Worm (Caenorhabditis elegans) whole organism, midembryonic: ENCODE measurements around the gene F37C4.5.

ENCODE experiments used
- T22C8.4 ChIP-seq: fragments of 200-800 bp; sonication (Bioruptor generic); IDR thresholded peaks from 2 replicates; pipeline ENCODE4 v1.3.6; 2022; ENCODE audit warnings: missing genetic modification characterization, missing compliant biosample characterization
- cog-1 ChIP-seq: sonication (generic microtip); optimal IDR thresholded peaks from 2 replicates; lab custom pipeline; 2016; ENCODE audit warnings: missing genetic modification characterization, missing compliant biosample characterization
- flt-1 ChIP-seq: fragments of 200-800 bp; sonication (Bioruptor generic); IDR thresholded peaks from 2 replicates; pipeline ENCODE4 v1.3.6; 2022; ENCODE audit warnings: missing genetic modification characterization, missing compliant biosample characterization
- klf-2 ChIP-seq: fragments of 200-800 bp; sonication (Bioruptor generic); conservative IDR thresholded peaks from 2 replicates; pipeline ENCODE4 v1.3.6; 2022; ENCODE audit warnings: missing genetic modification reagents, missing genetic modification characterization, missing compliant biosample characterization
- med-1 ChIP-seq: sonication (generic microtip); optimal IDR thresholded peaks from 2 replicates; lab custom pipeline; 2017; ENCODE audit warnings: missing genetic modification characterization, mild to moderate bottlenecking, missing compliant biosample characterization, antibody characterized with exemption, missing genetic modification reagents; ENCODE audit not compliant: insufficient read depth
- ref-1 ChIP-seq: fragments of 200-800 bp; sonication (Bioruptor generic); conservative IDR thresholded peaks from 2 replicates; pipeline ENCODE4 v1.3.6; 2022; ENCODE audit warnings: missing genetic modification reagents, missing genetic modification characterization, missing compliant biosample characterization
- tab-1 ChIP-seq: fragments of 200-800 bp; sonication (Bioruptor generic); IDR thresholded peaks from 2 replicates; pipeline ENCODE4 v1.3.6; 2022; ENCODE audit warnings: missing genetic modification characterization, missing compliant biosample characterization
- ztf-23 ChIP-seq: fragments of 200-800 bp; sonication (Bioruptor generic); IDR thresholded peaks from 2 replicates; pipeline ENCODE4 v1.3.6; 2022; ENCODE audit warnings: missing genetic modification reagents, missing genetic modification characterization, missing compliant biosample characterization
- ztf-29 ChIP-seq: fragments of 200-800 bp; sonication (Bioruptor generic); IDR thresholded peaks from 2 replicates; pipeline ENCODE4 v1.3.6; 2022; ENCODE audit warnings: missing genetic modification reagents, missing genetic modification characterization, missing compliant biosample characterization

DNA sequence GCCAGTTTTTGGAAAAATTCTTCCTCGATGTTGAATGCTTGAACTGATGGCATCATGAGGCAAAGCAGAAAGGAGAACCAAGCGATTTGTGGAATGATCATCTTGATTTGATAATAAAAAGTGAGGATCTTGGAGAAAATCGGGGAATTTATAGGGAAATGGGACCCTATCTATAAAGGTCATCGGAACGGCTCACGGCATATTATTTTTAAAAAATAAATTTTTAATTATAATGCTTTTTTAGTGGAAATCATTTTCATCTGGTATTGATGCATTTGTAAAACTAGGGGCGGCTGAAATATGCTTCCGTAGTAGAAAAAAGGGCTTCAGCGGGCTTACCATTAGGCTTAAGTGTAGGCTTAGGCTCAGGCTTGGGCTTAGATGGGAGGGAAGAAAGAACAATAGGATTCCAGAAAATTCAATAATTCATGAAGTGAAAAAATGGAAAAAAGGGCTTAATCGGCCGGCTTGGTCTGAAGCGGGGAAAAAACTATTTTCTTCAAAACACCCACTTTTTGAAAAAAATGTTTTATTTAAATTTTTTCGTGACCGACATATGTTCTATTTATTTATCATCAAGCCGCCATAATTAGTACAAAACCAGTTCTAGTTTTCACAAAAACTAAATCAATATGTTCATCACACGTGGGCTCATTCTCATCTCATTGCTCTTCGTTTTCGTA, 34.0 kb upstream of the F37C4.5 start, which contains the start of the genes F56D6.22 and F56D6.12:
- TF ChIP-seq med-1 (GFP tag; lab: Kevin White, UChicago) (no peak), klf-2 (GFP tag; lab: Robert Waterston, UW) (no peak), ref-1 (GFP tag; lab: Robert Waterston, UW) (no peak), flt-1 (GFP tag; lab: Robert Waterston, UW) (no peak), tab-1 (GFP tag; lab: Robert Waterston, UW) (no peak), cog-1 (no peak), ztf-29 (GFP tag; lab: Robert Waterston, UW) (no peak), ztf-23 (GFP tag; lab: Robert Waterston, UW) (no peak), T22C8.4 (GFP tag; lab: Robert Waterston, UW) (no peak)
